Fruit fly (Drosophila melanogaster): ENCODE measurements around the gene kmr.
A peak's percentile ranks its signal among the peaks of the same experiment; 100 is the strongest.

The kmr gene

dm6 chr3R:13793979-13794665 lies 79.1 kb downstream of the kmr start:
- TF ChIP-seq Clk (GFP tag; optimal IDR thresholded peaks at IDR 0.05) (no peak), pad (GFP tag; optimal IDR thresholded peaks at IDR 0.05) (no peak), cnc (optimal IDR thresholded peaks at IDR 0.05) (no peak), Mnt (GFP tag; optimal IDR thresholded peaks at IDR 0.05) (no peak), CG7045 (GFP tag; optimal IDR thresholded peaks at IDR 0.05) (no peak), CG12768 (GFP tag; optimal IDR thresholded peaks at IDR 0.05) (no peak), CG5204 (GFP tag; optimal IDR thresholded peaks at IDR 0.05) (no peak), CG1620 (GFP tag; optimal IDR thresholded peaks at IDR 0.05) (no peak), CG11617 (GFP tag; optimal IDR thresholded peaks at IDR 0.05) (no peak), kay (GFP tag; ENCODE audit: borderline replicate concordance) (no peak), CG33017 (tag; optimal IDR thresholded peaks at IDR 0.05) (no peak), CG14711 (tag; optimal IDR thresholded peaks at IDR 0.05) (no peak), cic (GFP tag; optimal IDR thresholded peaks at IDR 0.05) (no peak), Hr96 (GFP tag; optimal IDR thresholded peaks at IDR 0.05) (no peak), tj (GFP tag; optimal IDR thresholded peaks at IDR 0.05) (no peak), CG7101 (tag; optimal IDR thresholded peaks at IDR 0.05) (no peak)

DNA sequence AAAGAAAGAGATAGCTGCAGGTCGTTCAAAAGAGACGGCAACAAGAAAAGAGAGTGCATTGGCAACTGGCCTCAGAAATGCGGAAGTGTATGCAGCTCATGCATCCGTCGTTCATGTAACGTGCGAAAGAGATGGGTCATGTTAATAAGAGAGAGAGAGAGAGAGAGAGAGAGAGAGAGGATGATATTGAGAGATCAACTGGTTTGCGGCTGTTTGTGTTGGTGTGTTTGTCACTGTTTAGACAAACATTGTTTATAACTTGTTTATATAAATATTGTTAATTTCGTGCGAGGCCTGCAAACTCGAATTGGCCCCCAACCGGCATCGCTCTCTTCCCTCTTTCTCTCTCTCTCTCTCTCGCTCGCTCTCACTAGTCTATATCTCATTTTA lies 79.7 kb downstream of the kmr start:
- TF ChIP-seq Hr96 (GFP tag; optimal IDR thresholded peaks at IDR 0.05) = no peak
- peak; percentile 25 for TF ChIP-seq CG12768 (GFP tag; optimal IDR thresholded peaks at IDR 0.05)
- no peak for TF ChIP-seq CG7101 (tag; optimal IDR thresholded peaks at IDR 0.05)

- TF ChIP-seq Clk (GFP tag; optimal IDR thresholded peaks at IDR 0.05) = no peak
- no peak for TF ChIP-seq toe (GFP tag; optimal IDR thresholded peaks at IDR 0.05)
- no peak for TF ChIP-seq bab1 (GFP tag; optimal IDR thresholded peaks at IDR 0.05)
- TF ChIP-seq CG7101 (tag; optimal IDR thresholded peaks at IDR 0.05) = no peak
- no peak for TF ChIP-seq Crg-1 (GFP tag; optimal IDR thresholded peaks at IDR 0.05)
- no peak for TF ChIP-seq CG5204 (GFP tag; optimal IDR thresholded peaks at IDR 0.05)
- TF ChIP-seq CG12768 (GFP tag; optimal IDR thresholded peaks at IDR 0.05) = no peak
- no peak for TF ChIP-seq cic (GFP tag; optimal IDR thresholded peaks at IDR 0.05)
- TF ChIP-seq CG7045 (GFP tag; optimal IDR thresholded peaks at IDR 0.05) = no peak
- no peak for TF ChIP-seq cnc (optimal IDR thresholded peaks at IDR 0.05)
- TF ChIP-seq ovo (GFP tag; optimal IDR thresholded peaks at IDR 0.05) = no peak
- no peak for TF ChIP-seq Mnt (GFP tag; optimal IDR thresholded peaks at IDR 0.05)
- no peak for TF ChIP-seq Hr96 (GFP tag; optimal IDR thresholded peaks at IDR 0.05)
- no peak for TF ChIP-seq pad (GFP tag; optimal IDR thresholded peaks at IDR 0.05)
- TF ChIP-seq CG14711 (tag; optimal IDR thresholded peaks at IDR 0.05) = no peak
- no peak for TF ChIP-seq tj (GFP tag; optimal IDR thresholded peaks at IDR 0.05)
- TF ChIP-seq kay (GFP tag; ENCODE audit: borderline replicate concordance) = no peak
- no peak for TF ChIP-seq CG1620 (GFP tag; optimal IDR thresholded peaks at IDR 0.05)
- TF ChIP-seq CG33017 (tag; optimal IDR thresholded peaks at IDR 0.05) = no peak
- no peak for TF ChIP-seq CG11617 (GFP tag; optimal IDR thresholded peaks at IDR 0.05)
These were observed 81.1 kb downstream of the kmr start for dm6 chr3R:13796071-13796470.

- no peak for TF ChIP-seq CG33017 (tag; optimal IDR thresholded peaks at IDR 0.05)
- peak; percentile 42 for TF ChIP-seq tj (GFP tag; optimal IDR thresholded peaks at IDR 0.05)
These were observed 81.7 kb downstream of the kmr start for dm6 chr3R:13796607-13797246.

DNA sequence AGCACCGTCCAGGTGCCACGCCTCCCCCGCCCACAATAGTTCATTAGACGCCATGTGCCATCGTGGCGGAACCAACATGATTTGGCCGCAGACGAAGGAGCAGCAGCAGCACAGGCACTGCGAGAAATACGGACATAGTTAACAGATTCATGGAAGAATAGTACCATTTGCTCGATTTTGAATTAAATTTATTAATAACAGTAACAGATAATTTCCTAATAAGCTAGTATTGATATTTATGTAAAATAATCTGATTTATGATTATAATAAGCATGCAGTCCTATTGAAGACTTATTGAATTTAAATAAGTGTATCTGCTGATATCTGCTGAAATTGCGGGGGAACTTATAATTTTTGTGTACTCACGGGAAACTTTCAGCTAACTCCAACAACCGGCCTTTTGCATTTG lies 82.3 kb downstream of the kmr start:
- TF ChIP-seq CG1620 (GFP tag; optimal IDR thresholded peaks at IDR 0.05) = no peak
- no peak for TF ChIP-seq Crg-1 (GFP tag; optimal IDR thresholded peaks at IDR 0.05)
- no peak for TF ChIP-seq CG5204 (GFP tag; optimal IDR thresholded peaks at IDR 0.05)
- TF ChIP-seq Clk (GFP tag; optimal IDR thresholded peaks at IDR 0.05) = no peak

dm6 chr3R:13797823-13798446 lies 82.9 kb downstream of the kmr start:
- no peak for TF ChIP-seq pad (GFP tag; optimal IDR thresholded peaks at IDR 0.05)
- no peak for TF ChIP-seq CG11617 (GFP tag; optimal IDR thresholded peaks at IDR 0.05)
- TF ChIP-seq ovo (GFP tag; optimal IDR thresholded peaks at IDR 0.05) = no peak
- TF ChIP-seq Mnt (GFP tag; optimal IDR thresholded peaks at IDR 0.05) = no peak
- TF ChIP-seq CG5204 (GFP tag; optimal IDR thresholded peaks at IDR 0.05) = no peak
- no peak for TF ChIP-seq CG7045 (GFP tag; optimal IDR thresholded peaks at IDR 0.05)
- TF ChIP-seq tj (GFP tag; optimal IDR thresholded peaks at IDR 0.05) = no peak
- TF ChIP-seq CG14711 (tag; optimal IDR thresholded peaks at IDR 0.05) = no peak
- no peak for TF ChIP-seq CG7101 (tag; optimal IDR thresholded peaks at IDR 0.05)
- TF ChIP-seq toe (GFP tag; optimal IDR thresholded peaks at IDR 0.05) = no peak
- TF ChIP-seq cnc (optimal IDR thresholded peaks at IDR 0.05) = no peak
- TF ChIP-seq CG1620 (GFP tag; optimal IDR thresholded peaks at IDR 0.05) = no peak
- no peak for TF ChIP-seq bab1 (GFP tag; optimal IDR thresholded peaks at IDR 0.05)
- TF ChIP-seq CG33017 (tag; optimal IDR thresholded peaks at IDR 0.05) = no peak
- no peak for TF ChIP-seq Clk (GFP tag; optimal IDR thresholded peaks at IDR 0.05)
- no peak for TF ChIP-seq cic (GFP tag; optimal IDR thresholded peaks at IDR 0.05)

Measured in whole organism, adult.